Fruit fly (Drosophila melanogaster) whole organism: Measurements from ENCODE around the gene CG13473.

Experiments
- Dll ChIP-seq: fragments of >200 bp; optimal IDR thresholded peaks from 2 replicates; lab custom pipeline; 2017
- EcR ChIP-seq, 2 experiments: fragments of >200 bp; optimal IDR thresholded peaks; 2 replicates each; lab custom pipeline; 2017; ENCODE audit warnings: missing biosample characterization in 2 of 2, missing genetic modification characterization in 2 of 2, missing genetic modification reagents in 2 of 2
- psq ChIP-seq: fragments of >200 bp; optimal IDR thresholded peaks from 2 replicates; lab custom pipeline; 2017

dm6 chr3L:14759097-14759795 is 30.7 kb downstream of the CG13473 start:
- no peak for TF ChIP-seq psq (lab: Kevin White, UChicago)
- TF ChIP-seq EcR (GFP tag; optimal IDR thresholded peaks at IDR 0.05; lab: Kevin White, UChicago) = no peak
- peak; percentile 19 for TF ChIP-seq Dll
